Worm (Caenorhabditis elegans) whole organism, L1 larva: ENCODE data around the gene Y45F10D.2.

Experiments used
- C04F5.9 ChIP-seq: sonication (generic microtip); optimal IDR thresholded peaks from 2 replicates; lab custom pipeline; 2016; ENCODE audit warnings: missing genetic modification characterization, missing compliant biosample characterization
- C16A3.4 ChIP-seq: fragments of 150-350 bp; optimal IDR thresholded peaks from 2 replicates; lab custom pipeline; 2014; ENCODE audit warnings: missing biosample characterization, missing genetic modification characterization
- C34B4.2 ChIP-seq: sonication (generic microtip); optimal IDR thresholded peaks from 2 replicates; lab custom pipeline; 2017; ENCODE audit warnings: mild to moderate bottlenecking, missing genetic modification characterization, missing compliant biosample characterization
- alr-1 ChIP-seq: fragments of 200-800 bp; sonication (Bioruptor generic); optimal IDR thresholded peaks from 2 replicates; lab custom pipeline; 2018; ENCODE audit warnings: borderline replicate concordance, mild to moderate bottlenecking, missing genetic modification characterization, missing compliant biosample characterization
- ama-1 ChIP-seq: fragments of 150-350 bp; optimal IDR thresholded peaks from 2 replicates; lab custom pipeline; 2014
- blmp-1 ChIP-seq: fragments of 150-350 bp; optimal IDR thresholded peaks from 2 replicates; lab custom pipeline; 2014; ENCODE audit warnings: missing biosample characterization, missing genetic modification characterization
- ceh-63 ChIP-seq: fragments of 200-800 bp; sonication (Bioruptor generic); optimal IDR thresholded peaks from 2 replicates; lab custom pipeline; 2018; ENCODE audit warnings: mild to moderate bottlenecking, missing genetic modification characterization, missing compliant biosample characterization
- ceh-88 ChIP-seq: fragments of 200-800 bp; sonication (Bioruptor generic); IDR thresholded peaks from 2 replicates; pipeline ENCODE4 v1.3.6; 2022; ENCODE audit warnings: missing genetic modification characterization, missing compliant biosample characterization
- ceh-90 ChIP-seq: sonication (generic microtip); optimal IDR thresholded peaks from 2 replicates; lab custom pipeline; 2016; ENCODE audit warnings: missing genetic modification characterization, missing compliant biosample characterization
- ces-1 ChIP-seq: fragments of 150-350 bp; optimal IDR thresholded peaks from 2 replicates; lab custom pipeline; 2014; ENCODE audit warnings: missing biosample characterization, missing genetic modification reagents, missing genetic modification characterization
- dpl-1 ChIP-seq, 3 experiments: fragments of 150-350 bp in 2 of 3; sonication (generic microtip) in 1 of 3; optimal IDR thresholded peaks; 2 replicates each; lab custom pipeline; 2014 to 2017; ENCODE audit warnings: missing biosample characterization in 3 of 3, missing genetic modification characterization in 3 of 3, missing genetic modification reagents in 3 of 3
- efl-1 ChIP-seq, 4 experiments: fragments of 150-350 bp; optimal IDR thresholded peaks in 3 of 4; peaks in 1 of 4; 1 replicate in 1 of 4; 2 replicates in 3 of 4; lab custom pipeline; 2014; ENCODE audit warnings: missing biosample characterization in 2 of 4, missing genetic modification characterization in 2 of 4, missing genetic modification reagents in 2 of 4
- egl-13 ChIP-seq: sonication (generic microtip); optimal IDR thresholded peaks from 2 replicates; lab custom pipeline; 2016; ENCODE audit warnings: missing genotype, missing genetic modification reagents, missing genetic modification characterization, missing compliant biosample characterization
- egl-27 ChIP-seq, 2 experiments: fragments of 150-350 bp in 1 of 2; sonication (generic microtip); optimal IDR thresholded peaks; 3 replicates each; lab custom pipeline; 2017 to 2018; ENCODE audit warnings: missing biosample characterization in 2 of 2, missing genetic modification characterization in 2 of 2, missing genetic modification reagents in 2 of 2
- elt-2 ChIP-seq: sonication (generic microtip); optimal IDR thresholded peaks from 2 replicates; lab custom pipeline; 2016; ENCODE audit warnings: missing genetic modification characterization, mild to moderate bottlenecking, inconsistent platforms, missing compliant biosample characterization, missing genetic modification reagents
- ets-5 ChIP-seq: fragments of 200-800 bp; sonication (Bioruptor generic); IDR thresholded peaks from 2 replicates; pipeline ENCODE4 v1.3.6; 2022; ENCODE audit warnings: missing genetic modification characterization, missing compliant biosample characterization
- fkh-10 ChIP-seq: sonication (generic microtip); optimal IDR thresholded peaks from 2 replicates; lab custom pipeline; 2017; ENCODE audit warnings: missing biosample characterization, missing genetic modification reagents, missing genetic modification characterization
- fkh-8 ChIP-seq: sonication (generic microtip); optimal IDR thresholded peaks from 2 replicates; lab custom pipeline; 2016; ENCODE audit warnings: mild to moderate bottlenecking, missing genetic modification characterization, missing compliant biosample characterization
- grh-1 ChIP-seq: fragments of 200-800 bp; sonication (Bioruptor generic); IDR thresholded peaks from 2 replicates; pipeline ENCODE4 v1.3.6; 2022; ENCODE audit warnings: missing genetic modification reagents, missing genetic modification characterization, missing compliant biosample characterization
- hlh-17 ChIP-seq: fragments of 200-800 bp; sonication (Bioruptor generic); optimal IDR thresholded peaks from 2 replicates; lab custom pipeline; 2018; ENCODE audit warnings: missing genetic modification characterization, mild to moderate bottlenecking, missing compliant biosample characterization, moderate library complexity, borderline replicate concordance
- hlh-4 ChIP-seq: sonication (generic microtip); optimal IDR thresholded peaks from 2 replicates; lab custom pipeline; 2016; ENCODE audit warnings: mild to moderate bottlenecking, missing genetic modification characterization, missing compliant biosample characterization
- hpl-2 ChIP-seq: fragments of 150-350 bp; optimal IDR thresholded peaks from 2 replicates; lab custom pipeline; 2014; ENCODE audit warnings: missing biosample characterization, missing genetic modification reagents, missing genetic modification characterization
- irx-1 ChIP-seq: sonication (generic microtip); optimal IDR thresholded peaks from 2 replicates; lab custom pipeline; 2016; ENCODE audit warnings: missing genetic modification characterization, missing compliant biosample characterization
- jun-1 ChIP-seq: fragments of 150-350 bp; optimal IDR thresholded peaks from 2 replicates; lab custom pipeline; 2014; ENCODE audit warnings: missing biosample characterization, missing genetic modification reagents, missing genetic modification characterization
- lin-14 ChIP-seq: fragments of 200-800 bp; sonication (Bioruptor generic); optimal IDR thresholded peaks from 2 replicates; lab custom pipeline; 2018; ENCODE audit warnings: mild to moderate bottlenecking, missing genetic modification characterization, moderate library complexity, missing compliant biosample characterization
- lin-15B ChIP-seq: fragments of 150-350 bp; sonication (generic microtip); optimal IDR thresholded peaks from 3 replicates; lab custom pipeline; 2014; ENCODE audit warnings: missing biosample characterization, missing genetic modification characterization
- lin-35 ChIP-seq, 2 experiments: fragments of 150-350 bp; optimal IDR thresholded peaks; 2 replicates each; lab custom pipeline; 2014; ENCODE audit warnings: missing biosample characterization in 2 of 2, missing genetic modification characterization in 2 of 2, missing genetic modification reagents in 2 of 2
- lin-39 ChIP-seq: fragments of 150-350 bp; optimal IDR thresholded peaks from 2 replicates; lab custom pipeline; 2014; ENCODE audit warnings: missing biosample characterization, missing genetic modification reagents, missing genetic modification characterization
- lsy-2 ChIP-seq, 2 experiments: fragments of 150-350 bp; optimal IDR thresholded peaks; 2 replicates each; lab custom pipeline; 2014; ENCODE audit warnings: missing biosample characterization in 2 of 2, missing genetic modification characterization in 2 of 2
- mab-9 ChIP-seq: fragments of 200-800 bp; sonication (Bioruptor generic); IDR thresholded peaks from 2 replicates; pipeline ENCODE4 v1.3.6; 2022; ENCODE audit warnings: missing genetic modification reagents, missing genetic modification characterization, missing compliant biosample characterization
- mdl-1 ChIP-seq, 2 experiments: fragments of 150-350 bp; optimal IDR thresholded peaks; 2 replicates each; lab custom pipeline; 2014 to 2017; ENCODE audit warnings: missing biosample characterization in 2 of 2, missing genetic modification characterization in 2 of 2, inconsistent platforms in 1 of 2
- nhr-19 ChIP-seq: fragments of 200-800 bp; sonication (Bioruptor generic); conservative IDR thresholded peaks from 2 replicates; pipeline ENCODE4 v1.3.6; 2022; ENCODE audit warnings: missing genetic modification characterization, missing compliant biosample characterization
- nhr-237 ChIP-seq: fragments of 150-350 bp; optimal IDR thresholded peaks from 2 replicates; lab custom pipeline; 2014; ENCODE audit warnings: missing biosample characterization, missing genetic modification characterization
- nhr-28 ChIP-seq: fragments of 150-350 bp; optimal IDR thresholded peaks from 2 replicates; lab custom pipeline; 2014; ENCODE audit warnings: missing biosample characterization, missing genetic modification characterization
- nhr-71 ChIP-seq: sonication (generic microtip); optimal IDR thresholded peaks from 2 replicates; lab custom pipeline; 2016; ENCODE audit warnings: mild to moderate bottlenecking, missing genetic modification characterization, moderate library complexity, missing compliant biosample characterization
- nhr-76 ChIP-seq: sonication (generic microtip); optimal IDR thresholded peaks from 2 replicates; lab custom pipeline; 2017; ENCODE audit warnings: missing biosample characterization, missing genetic modification characterization
- nhr-77 ChIP-seq: fragments of 150-350 bp; optimal IDR thresholded peaks from 2 replicates; lab custom pipeline; 2014; ENCODE audit warnings: missing biosample characterization, missing genetic modification characterization
- nhr-90 ChIP-seq: sonication (generic microtip); optimal IDR thresholded peaks from 2 replicates; lab custom pipeline; 2016; ENCODE audit warnings: mild to moderate bottlenecking, missing genetic modification characterization, missing compliant biosample characterization; ENCODE audit not compliant: poor library complexity
- pag-3 ChIP-seq: sonication (generic microtip); optimal IDR thresholded peaks from 2 replicates; lab custom pipeline; 2017; ENCODE audit warnings: missing genetic modification characterization, mild to moderate bottlenecking, missing compliant biosample characterization, antibody characterized with exemption, borderline replicate concordance; ENCODE audit not compliant: insufficient read depth
- pax-3 ChIP-seq: fragments of 200-800 bp; sonication (Bioruptor generic); optimal IDR thresholded peaks from 2 replicates; lab custom pipeline; 2018; ENCODE audit warnings: mild to moderate bottlenecking, missing genetic modification characterization, moderate library complexity, missing compliant biosample characterization
- sptf-1 ChIP-seq: fragments of 150-350 bp; optimal IDR thresholded peaks from 2 replicates; lab custom pipeline; 2014; ENCODE audit warnings: missing biosample characterization, missing genetic modification characterization
- sup-37 ChIP-seq: fragments of 200-800 bp; sonication (Bioruptor generic); optimal IDR thresholded peaks from 2 replicates; lab custom pipeline; 2018; ENCODE audit warnings: mild to moderate bottlenecking, missing genetic modification characterization, missing compliant biosample characterization
- swsn-7 ChIP-seq: sonication (generic microtip); optimal IDR thresholded peaks from 2 replicates; lab custom pipeline; 2016; ENCODE audit warnings: missing genetic modification characterization, missing compliant biosample characterization
- tlp-1 ChIP-seq: fragments of 150-350 bp; optimal IDR thresholded peaks from 2 replicates; lab custom pipeline; 2014; ENCODE audit warnings: missing biosample characterization, missing genetic modification characterization
- unc-130 ChIP-seq: fragments of 150-350 bp; optimal IDR thresholded peaks from 2 replicates; lab custom pipeline; 2017; ENCODE audit warnings: missing biosample characterization, missing genetic modification characterization, inconsistent platforms
- unc-62 ChIP-seq: fragments of 150-350 bp; optimal IDR thresholded peaks from 2 replicates; lab custom pipeline; 2014; ENCODE audit warnings: missing biosample characterization, missing genetic modification reagents, missing genetic modification characterization
- unc-86 ChIP-seq: sonication (generic microtip); optimal IDR thresholded peaks from 2 replicates; lab custom pipeline; 2016; ENCODE audit warnings: missing genetic modification characterization, missing compliant biosample characterization
- unc-98 ChIP-seq: fragments of 200-800 bp; sonication (Bioruptor generic); IDR thresholded peaks from 2 replicates; pipeline ENCODE4 v1.3.6; 2022; ENCODE audit warnings: missing genetic modification characterization, missing compliant biosample characterization
- xbp-1 ChIP-seq: sonication (generic microtip); optimal IDR thresholded peaks from 2 replicates; lab custom pipeline; 2016; ENCODE audit warnings: missing genetic modification characterization, missing compliant biosample characterization
- zag-1 ChIP-seq: fragments of 150-350 bp; optimal IDR thresholded peaks from 2 replicates; lab custom pipeline; 2014; ENCODE audit warnings: missing biosample characterization, missing genetic modification characterization
- zip-4 ChIP-seq: fragments of 200-800 bp; sonication (Bioruptor generic); optimal IDR thresholded peaks from 2 replicates; lab custom pipeline; 2018; ENCODE audit warnings: mild to moderate bottlenecking, missing genetic modification characterization, moderate library complexity, missing compliant biosample characterization
- ztf-4 ChIP-seq: fragments of 150-350 bp; optimal IDR thresholded peaks from 2 replicates; lab custom pipeline; 2014; ENCODE audit warnings: missing biosample characterization, missing genetic modification characterization

The Y45F10D.2 gene

ce11 chrIV:13777480-13777879 is 3.0 kb upstream of the Y45F10D.2 start, which contains the start of gene rpl-18 (continued):
- TF ChIP-seq mdl-1 (tag; optimal IDR thresholded peaks at IDR 0.05; lab: Kevin White, UChicago) (peak in 1 of 2 experiments; percentile 69), elt-2 (tag; lab: Kevin White, UChicago) (peak; percentile 6), zip-4 (GFP tag; lab: Kevin White, UChicago) (no peak), pag-3 (tag; lab: Kevin White, UChicago) (no peak), unc-86 (tag; lab: Kevin White, UChicago) (peak; percentile 54), blmp-1 (peak; percentile 57), sup-37 (GFP tag; lab: Kevin White, UChicago) (no peak), nhr-90 (tag; lab: Kevin White, UChicago) (peak; percentile 67), xbp-1 (peak; percentile 80), nhr-28 (tag; lab: Kevin White, UChicago) (no peak), zag-1 (tag; lab: Kevin White, UChicago) (no peak), sptf-1 (tag; lab: Kevin White, UChicago) (no peak), nhr-71 (tag; lab: Kevin White, UChicago) (peak; percentile 82), ama-1 (lab: Kevin White, UChicago) (no peak), nhr-237 (tag; lab: Kevin White, UChicago) (peak; percentile 38), C16A3.4 (tag; lab: Kevin White, UChicago) (peak; percentile 83), grh-1 (GFP tag; lab: Robert Waterston, UW) (no peak), egl-13 (tag; lab: Kevin White, UChicago) (peak; percentile 48), dpl-1 (GFP tag; optimal IDR thresholded peaks at IDR 0.05; lab: Kevin White, UChicago) (peak; percentile 74 to 84 (median 80)), nhr-77 (tag; lab: Kevin White, UChicago) (peak; percentile 58), ces-1 (no peak), C34B4.2 (tag; lab: Kevin White, UChicago) (no peak), hpl-2 (GFP tag; lab: Kevin White, UChicago) (no peak), ceh-90 (tag; lab: Kevin White, UChicago) (no peak), ceh-88 (no peak), mab-9 (GFP tag; lab: Robert Waterston, UW) (no peak), efl-1 (optimal IDR thresholded peaks at IDR 0.05; lab: Kevin White, UChicago) (peak; percentile 81 to 85), efl-1 (GFP tag; optimal IDR thresholded peaks at IDR 0.05 in 1 of 2; lab: Kevin White, UChicago) (peak; percentile 77 to 96), hlh-17 (GFP tag; lab: Kevin White, UChicago) (no peak), ztf-4 (no peak), swsn-7 (peak; percentile 71), unc-98 (GFP tag; lab: Robert Waterston, UW) (no peak), nhr-19 (GFP tag; lab: Robert Waterston, UW) (peak; percentile 62), unc-62 (GFP tag; lab: Kevin White, UChicago) (no peak), tlp-1 (tag; lab: Kevin White, UChicago) (no peak), fkh-10 (peak; percentile 48), lin-35 (GFP tag; optimal IDR thresholded peaks at IDR 0.05; lab: Kevin White, UChicago) (peak; percentile 80 to 90), ets-5 (GFP tag; lab: Robert Waterston, UW) (no peak), lsy-2 (tag; optimal IDR thresholded peaks at IDR 0.05; lab: Kevin White, UChicago) (peak; percentile 88 to 94), unc-130 (peak; percentile 91), lin-39 (peak; percentile 29), jun-1 (peak; percentile 50), egl-27 (tag; optimal IDR thresholded peaks at IDR 0.05; lab: Kevin White, UChicago) (no peak), C04F5.9 (tag; lab: Kevin White, UChicago) (no peak), hlh-4 (no peak), ceh-63 (GFP tag; lab: Kevin White, UChicago) (no peak), lin-14 (no peak), alr-1 (tag; lab: Kevin White, UChicago) (no peak), fkh-8 (tag; lab: Kevin White, UChicago) (peak; percentile 69), nhr-76 (tag; lab: Kevin White, UChicago) (no peak), irx-1 (tag; lab: Kevin White, UChicago) (peak; percentile 59), lin-15B (tag; lab: Kevin White, UChicago) (peak; percentile 95), pax-3 (tag; lab: Kevin White, UChicago) (peak; percentile 25)
